Fruit fly (Drosophila melanogaster) whole organism, embryonic: Measurements from ENCODE around the gene Nep6.

Experiments
- Atf6 ChIP-seq: fragments of 200-800 bp; sonication (Bioruptor generic); IDR thresholded peaks from 2 replicates; pipeline ENCODE4 v1.3.6; 2022; ENCODE audit warnings: missing biosample characterization, missing genetic modification characterization
- BtbVII ChIP-seq: fragments of 200-800 bp; sonication (Bioruptor generic); optimal IDR thresholded peaks from 3 replicates; lab custom pipeline; 2017; ENCODE audit warnings: missing biosample characterization, mild to moderate bottlenecking, missing genetic modification characterization
- CG1024 ChIP-seq: fragments of 200-800 bp; sonication (Bioruptor generic); IDR thresholded peaks from 2 replicates; pipeline ENCODE4 v1.3.6; 2022; ENCODE audit warnings: missing biosample characterization, missing genetic modification characterization
- CG10274 ChIP-seq: fragments of 200-800 bp; sonication (Bioruptor generic); optimal IDR thresholded peaks from 3 replicates; lab custom pipeline; 2017; ENCODE audit warnings: missing biosample characterization, mild to moderate bottlenecking, missing genetic modification characterization
- CG10321 ChIP-seq: fragments of 200-800 bp; sonication (Bioruptor generic); IDR thresholded peaks from 2 replicates; pipeline ENCODE4 v1.3.6; 2022; ENCODE audit warnings: missing biosample characterization, missing genetic modification characterization
- CG10366 ChIP-seq: fragments of 200-800 bp; sonication (Bioruptor generic); IDR thresholded peaks from 2 replicates; pipeline ENCODE4 v1.3.6; 2022; ENCODE audit warnings: missing biosample characterization, missing genetic modification characterization
- CG11093 ChIP-seq: fragments of 200-800 bp; sonication (Bioruptor generic); IDR thresholded peaks from 3 replicates; pipeline ENCODE4 v1.3.6; 2022; ENCODE audit warnings: missing biosample characterization, missing genetic modification characterization
- CG11398 ChIP-seq: fragments of 200-800 bp; sonication (Bioruptor generic); optimal IDR thresholded peaks from 2 replicates; lab custom pipeline; 2016; ENCODE audit warnings: missing biosample characterization, missing genetic modification characterization
- CG11560 ChIP-seq: fragments of 200-800 bp; sonication (Bioruptor generic); IDR thresholded peaks from 3 replicates; pipeline ENCODE4 v1.3.6; 2022; ENCODE audit warnings: missing biosample characterization, missing genetic modification characterization
- CG12236 ChIP-seq: fragments of 200-800 bp; sonication (Bioruptor generic); optimal IDR thresholded peaks from 2 replicates; lab custom pipeline; 2016; ENCODE audit warnings: missing biosample characterization, missing genetic modification characterization
- CG1233 ChIP-seq: fragments of 200-800 bp; sonication (Bioruptor generic); optimal IDR thresholded peaks from 4 replicates; lab custom pipeline; 2018; ENCODE audit warnings: missing biosample characterization, mild to moderate bottlenecking, missing genetic modification characterization
- CG13624 ChIP-seq: fragments of 200-800 bp; sonication (Bioruptor generic); optimal IDR thresholded peaks from 2 replicates; lab custom pipeline; 2016; ENCODE audit warnings: missing biosample characterization, missing genetic modification characterization
- CG14860 ChIP-seq: fragments of 200-800 bp; sonication (Bioruptor generic); IDR thresholded peaks from 3 replicates; pipeline ENCODE4 v1.3.6; 2022; ENCODE audit warnings: missing biosample characterization, missing genetic modification characterization; ENCODE audit not compliant: partially characterized antibody
- CG15479 ChIP-seq: fragments of 200-800 bp; sonication (Bioruptor generic); optimal IDR thresholded peaks from 3 replicates; lab custom pipeline; 2019; ENCODE audit warnings: missing biosample characterization, mild to moderate bottlenecking, missing genetic modification characterization, moderate library complexity
- CG2120 ChIP-seq: fragments of 200-800 bp; sonication (Bioruptor generic); optimal IDR thresholded peaks from 3 replicates; lab custom pipeline; 2016; ENCODE audit warnings: missing biosample characterization, missing genetic modification characterization
- CG3281 ChIP-seq: fragments of 200-800 bp; sonication (Bioruptor generic); optimal IDR thresholded peaks from 3 replicates; lab custom pipeline; 2017; ENCODE audit warnings: missing biosample characterization, mild to moderate bottlenecking, missing genetic modification characterization
- CG34422 ChIP-seq: fragments of 200-800 bp; sonication (Bioruptor generic); IDR thresholded peaks from 3 replicates; pipeline ENCODE4 v1.3.6; 2022; ENCODE audit warnings: missing biosample characterization, missing genetic modification characterization
- CG3995 ChIP-seq: fragments of 200-800 bp; sonication (Bioruptor generic); optimal IDR thresholded peaks from 3 replicates; lab custom pipeline; 2016; ENCODE audit warnings: missing biosample characterization, missing genetic modification characterization
- CG4617 ChIP-seq: fragments of 200-800 bp; sonication (Bioruptor generic); optimal IDR thresholded peaks from 3 replicates; lab custom pipeline; 2016; ENCODE audit warnings: missing biosample characterization, missing genetic modification characterization, borderline replicate concordance
- CG4707 ChIP-seq: fragments of 200-800 bp; sonication (Bioruptor generic); optimal IDR thresholded peaks from 2 replicates; lab custom pipeline; 2018; ENCODE audit warnings: missing biosample characterization, mild to moderate bottlenecking, missing genetic modification characterization, moderate library complexity
- CG4730 ChIP-seq: fragments of 200-800 bp; sonication (Bioruptor generic); IDR thresholded peaks from 2 replicates; pipeline ENCODE4 v1.3.6; 2022; ENCODE audit warnings: missing biosample characterization, missing genetic modification characterization
- CG4854 ChIP-seq: fragments of 200-800 bp; sonication (Bioruptor generic); optimal IDR thresholded peaks from 2 replicates; lab custom pipeline; 2016; ENCODE audit warnings: missing biosample characterization, missing genetic modification characterization, inconsistent platforms
- CG6689 ChIP-seq: fragments of 200-800 bp; sonication (Bioruptor generic); IDR thresholded peaks from 2 replicates; pipeline ENCODE4 v1.3.6; 2022; ENCODE audit warnings: missing biosample characterization, missing genetic modification characterization
- CG6854 ChIP-seq: fragments of 200-800 bp; sonication (Bioruptor generic); optimal IDR thresholded peaks from 3 replicates; lab custom pipeline; 2017; ENCODE audit warnings: missing biosample characterization, mild to moderate bottlenecking, missing genetic modification characterization
- CG7556 ChIP-seq: fragments of 200-800 bp; sonication (Bioruptor generic); optimal IDR thresholded peaks from 2 replicates; lab custom pipeline; 2017; ENCODE audit warnings: missing biosample characterization, mild to moderate bottlenecking, missing genetic modification characterization
- CG7987 ChIP-seq: fragments of 200-800 bp; sonication (Bioruptor generic); optimal IDR thresholded peaks from 2 replicates; lab custom pipeline; 2018; ENCODE audit warnings: missing biosample characterization, mild to moderate bottlenecking, missing genetic modification characterization, moderate library complexity
- CG8359 ChIP-seq: fragments of 200-800 bp; sonication (Bioruptor generic); optimal IDR thresholded peaks from 2 replicates; lab custom pipeline; 2017; ENCODE audit warnings: missing biosample characterization, mild to moderate bottlenecking, missing genetic modification characterization, borderline replicate concordance
- Chrac-16 ChIP-seq: fragments of 200-800 bp; sonication (Bioruptor generic); optimal IDR thresholded peaks from 3 replicates; lab custom pipeline; 2016; ENCODE audit warnings: missing biosample characterization, missing genetic modification characterization
- Dll ChIP-seq: fragments of 200-800 bp; sonication (Bioruptor generic); IDR thresholded peaks from 4 replicates; pipeline ENCODE4 v1.3.6; 2022; ENCODE audit warnings: missing biosample characterization, missing genetic modification characterization; ENCODE audit not compliant: partially characterized antibody
- Doc2 ChIP-seq: fragments of 200-800 bp; sonication (Bioruptor generic); IDR thresholded peaks from 2 replicates; pipeline ENCODE4 v1.3.6; 2022; ENCODE audit warnings: missing biosample characterization, missing genetic modification characterization
- E2f1 ChIP-seq: fragments of 200-800 bp; sonication (Bioruptor generic); IDR thresholded peaks from 2 replicates; pipeline ENCODE4 v1.3.6; 2022; ENCODE audit warnings: missing biosample characterization, missing genetic modification characterization
- Fer3 ChIP-seq: fragments of 200-800 bp; sonication (Bioruptor generic); optimal IDR thresholded peaks from 2 replicates; lab custom pipeline; 2018; ENCODE audit warnings: missing biosample characterization, mild to moderate bottlenecking, missing genetic modification characterization, moderate library complexity
- ab ChIP-seq: fragments of 200-800 bp; sonication (Bioruptor generic); optimal IDR thresholded peaks from 2 replicates; lab custom pipeline; 2016; ENCODE audit warnings: missing biosample characterization, missing genetic modification characterization
- crc ChIP-seq: fragments of 200-800 bp; sonication (Bioruptor generic); optimal IDR thresholded peaks from 2 replicates; lab custom pipeline; 2016; ENCODE audit warnings: missing biosample characterization, missing genetic modification characterization
- gcm ChIP-seq: fragments of 200-800 bp; sonication (Bioruptor generic); optimal IDR thresholded peaks from 2 replicates; lab custom pipeline; 2019; ENCODE audit warnings: missing biosample characterization, mild to moderate bottlenecking, missing genetic modification characterization, moderate library complexity
- gfzf ChIP-seq: fragments of 200-800 bp; sonication (Bioruptor generic); optimal IDR thresholded peaks from 2 replicates; lab custom pipeline; 2016; ENCODE audit warnings: missing biosample characterization, mild to moderate bottlenecking, missing genetic modification characterization, moderate library complexity
- grau ChIP-seq: fragments of 200-800 bp; optimal IDR thresholded peaks from 3 replicates; lab custom pipeline; 2019; ENCODE audit warnings: missing biosample characterization, mild to moderate bottlenecking, missing genetic modification characterization, moderate library complexity
- hb ChIP-seq: fragments of 200-800 bp; sonication (Bioruptor generic); IDR thresholded peaks from 3 replicates; pipeline ENCODE4 v1.3.6; 2022; ENCODE audit warnings: missing biosample characterization, missing genetic modification characterization; ENCODE audit not compliant: partially characterized antibody
- lbe ChIP-seq: fragments of 200-800 bp; sonication (Bioruptor generic); optimal IDR thresholded peaks from 2 replicates; lab custom pipeline; 2016; ENCODE audit warnings: missing biosample characterization, mild to moderate bottlenecking, missing genetic modification characterization
- lilli ChIP-seq: fragments of 200-800 bp; sonication (Bioruptor generic); optimal IDR thresholded peaks from 3 replicates; lab custom pipeline; 2016; ENCODE audit warnings: missing biosample characterization, missing genetic modification characterization
- nom ChIP-seq: fragments of 200-800 bp; sonication (Bioruptor generic); optimal IDR thresholded peaks from 2 replicates; lab custom pipeline; 2017; ENCODE audit warnings: missing biosample characterization, missing genetic modification characterization, mild to moderate bottlenecking, moderate library complexity, missing genetic modification reagents
- odd ChIP-seq: fragments of 200-800 bp; sonication (Bioruptor generic); optimal IDR thresholded peaks from 2 replicates; lab custom pipeline; 2017; ENCODE audit warnings: missing biosample characterization, mild to moderate bottlenecking, missing genetic modification characterization
- otp ChIP-seq: fragments of 200-800 bp; sonication (Bioruptor generic); IDR thresholded peaks from 3 replicates; pipeline ENCODE4, ENCODE4 v1.3.6; 2022; ENCODE audit warnings: missing biosample characterization, missing genetic modification characterization
- pita ChIP-seq: fragments of 200-800 bp; sonication (Bioruptor generic); optimal IDR thresholded peaks from 2 replicates; lab custom pipeline; 2017; ENCODE audit warnings: missing biosample characterization, mild to moderate bottlenecking, missing genetic modification characterization
- sob ChIP-seq: fragments of 200-800 bp; sonication (Bioruptor generic); IDR thresholded peaks from 2 replicates; pipeline ENCODE4 v1.3.6; 2022; ENCODE audit warnings: missing biosample characterization, missing genetic modification characterization
- tap ChIP-seq: fragments of 200-800 bp; optimal IDR thresholded peaks from 3 replicates; lab custom pipeline; 2019; ENCODE audit warnings: missing biosample characterization, mild to moderate bottlenecking, missing genetic modification characterization, moderate library complexity
- unc-4 ChIP-seq: fragments of 200-800 bp; sonication (Bioruptor generic); IDR thresholded peaks from 2 replicates; pipeline ENCODE4 v1.3.6; 2022; ENCODE audit warnings: missing biosample characterization, missing genetic modification characterization; ENCODE audit not compliant: partially characterized antibody
- unpg ChIP-seq: fragments of 200-800 bp; sonication (Bioruptor generic); optimal IDR thresholded peaks from 3 replicates; lab custom pipeline; 2018; ENCODE audit warnings: missing biosample characterization, mild to moderate bottlenecking, missing genetic modification characterization, moderate library complexity
- vnd ChIP-seq: fragments of 200-800 bp; sonication (Bioruptor generic); IDR thresholded peaks from 3 replicates; pipeline ENCODE4 v1.3.6; 2022; ENCODE audit warnings: missing biosample characterization, missing genetic modification characterization; ENCODE audit not compliant: partially characterized antibody

Gene Nep6

dm6 chrX:12755017-12755563 is 46.4 kb upstream of the Nep6 start (continued):
- TF ChIP-seq CG6854 (GFP tag; lab: Kevin White, UChicago) (peak; percentile 49), CG10321 (peak; percentile 47; the same call in 1 of the 2 replicates), ab (GFP tag; lab: Kevin White, UChicago) (no peak), CG13624 (GFP tag; lab: Kevin White, UChicago) (peak; percentile 54), vnd (no peak), CG14860 (GFP tag; lab: Robert Waterston, UW) (no peak), BtbVII (peak; percentile 67), unpg (GFP tag; lab: Kevin White, UChicago) (peak; percentile 69), CG11093 (GFP tag; lab: Robert Waterston, UW) (0 out of 3 replicates have a peak, but pooled peaks have one; percentile 22), lbe (GFP tag; lab: Kevin White, UChicago) (peak; percentile 85), CG2120 (GFP tag; lab: Kevin White, UChicago) (peak; percentile 91), unc-4 (no peak), CG1024 (GFP tag; lab: Robert Waterston, UW) (no peak), Doc2 (GFP tag; lab: Robert Waterston, UW) (no peak), Dll (GFP tag; lab: Robert Waterston, UW) (no peak), CG4730 (peak; percentile 54), gcm (GFP tag; lab: Kevin White, UChicago) (peak; percentile 2), CG34422 (GFP tag; lab: Robert Waterston, UW) (peak; percentile 73; the same call in 2 of the 3 replicates), CG12236 (GFP tag; lab: Kevin White, UChicago) (no peak), odd (GFP tag; lab: Kevin White, UChicago) (peak; percentile 39), pita (no peak), CG4617 (GFP tag; lab: Kevin White, UChicago) (peak; percentile 25), CG7556 (GFP tag; lab: Kevin White, UChicago) (peak; percentile 70), CG7987 (GFP tag; lab: Kevin White, UChicago) (peak; percentile 18), CG4854 (peak; percentile 32), CG3995 (GFP tag; lab: Kevin White, UChicago) (peak; percentile 34), sob (peak; percentile 84), E2f1 (peak; percentile 61), nom (GFP tag; lab: Kevin White, UChicago) (peak; percentile 78), crc (peak; percentile 37), gfzf (GFP tag; lab: Kevin White, UChicago) (no peak), CG15479 (GFP tag; lab: Kevin White, UChicago) (no peak), grau (peak; percentile 98), CG4707 (peak; percentile 11), tap (tag; lab: Kevin White, UChicago) (peak; percentile 52), Atf6 (GFP tag; lab: Robert Waterston, UW) (peak; percentile 89), CG10366 (GFP tag; lab: Robert Waterston, UW) (peak; percentile 71), CG6689 (GFP tag; lab: Robert Waterston, UW) (peak; percentile 74; the same call in 1 of the 2 replicates), Fer3 (tag; lab: Kevin White, UChicago) (peak; percentile 83), otp (GFP tag; lab: Robert Waterston, UW) (0 out of 3 replicates have a peak, but pooled peaks have one; percentile 28), CG11398 (GFP tag; lab: Kevin White, UChicago) (peak; percentile 9), CG3281 (GFP tag; lab: Kevin White, UChicago) (peak; percentile 82), hb (GFP tag; lab: Robert Waterston, UW) (no peak), CG10274 (GFP tag; lab: Kevin White, UChicago) (peak; percentile 45), CG11560 (tag; lab: Robert Waterston, UW) (peak; percentile 67; the same call in 2 of the 3 replicates), Chrac-16 (GFP tag; lab: Kevin White, UChicago) (peak; percentile 58), CG1233 (GFP tag; lab: Kevin White, UChicago) (peak; percentile 56), CG8359 (no peak), lilli (GFP tag; lab: Kevin White, UChicago) (peak; percentile 85)
